Worm (Caenorhabditis elegans) whole organism, L4 larva: ENCODE results near the gene T12A7.2.

ENCODE experiments used
- F10B5.3 ChIP-seq: sonication (generic microtip); optimal IDR thresholded peaks from 2 replicates; lab custom pipeline; 2016; ENCODE audit warnings: mild to moderate bottlenecking, missing genetic modification characterization, missing compliant biosample characterization
- F37D6.2 ChIP-seq: sonication (generic microtip); optimal IDR thresholded peaks from 2 replicates; lab custom pipeline; 2016; ENCODE audit warnings: mild to moderate bottlenecking, missing genetic modification characterization, missing compliant biosample characterization
- F44E2.7 ChIP-seq: fragments of 200-800 bp; sonication (Bioruptor generic); IDR thresholded peaks from 2 replicates; pipeline ENCODE4 v2.1.2; 2022; ENCODE audit warnings: missing genetic modification characterization, missing compliant biosample characterization
- R02D3.7 ChIP-seq: fragments of 150-350 bp; sonication (generic microtip); optimal IDR thresholded peaks from 3 replicates; lab custom pipeline; 2014; ENCODE audit warnings: missing biosample characterization, missing genetic modification characterization
- T20F7.1 ChIP-seq: fragments of 200-800 bp; sonication (Bioruptor generic); optimal IDR thresholded peaks from 2 replicates; lab custom pipeline; 2018; ENCODE audit warnings: mild to moderate bottlenecking, missing genetic modification characterization, missing compliant biosample characterization
- T26A8.4 ChIP-seq: fragments of 200-800 bp; sonication (Bioruptor generic); IDR thresholded peaks from 2 replicates; pipeline ENCODE4 v1.3.6; 2022; ENCODE audit warnings: missing genetic modification characterization, missing compliant biosample characterization
- Y48G9A.11 ChIP-seq: fragments of 200-800 bp; sonication (Bioruptor generic); IDR thresholded peaks from 2 replicates; pipeline ENCODE4 v1.3.6; 2022; ENCODE audit warnings: missing genetic modification reagents, missing genetic modification characterization, missing compliant biosample characterization
- Y5F2A.4 ChIP-seq: fragments of 200-800 bp; sonication (Bioruptor generic); optimal IDR thresholded peaks from 2 replicates; lab custom pipeline; 2018; ENCODE audit warnings: mild to moderate bottlenecking, missing genetic modification characterization, missing compliant biosample characterization
- aha-1 ChIP-seq: fragments of 150-350 bp; peaks from one replicate; lab custom pipeline; 2014; ENCODE audit warnings: missing biosample characterization, missing genetic modification characterization
- ceh-82 ChIP-seq: sonication (generic microtip); optimal IDR thresholded peaks from 2 replicates; lab custom pipeline; 2017; ENCODE audit warnings: missing biosample characterization, missing genetic modification characterization
- ces-1 ChIP-seq: fragments of 150-350 bp; sonication (generic microtip); optimal IDR thresholded peaks from 4 replicates; lab custom pipeline; 2014; ENCODE audit warnings: missing biosample characterization, missing genetic modification reagents, missing genetic modification characterization
- daf-16 ChIP-seq, 3 experiments: sonication (generic microtip); optimal IDR thresholded peaks; 2 replicates each; lab custom pipeline; 2016 to 2017; ENCODE audit warnings: missing genetic modification characterization in 3 of 3, missing genetic modification reagents in 3 of 3, mild to moderate bottlenecking in 2 of 3, missing compliant biosample characterization in 2 of 3, missing biosample characterization in 1 of 3, moderate library complexity in 1 of 3
- daf-19 ChIP-seq: fragments of 200-800 bp; sonication (Bioruptor generic); conservative IDR thresholded peaks from 2 replicates; pipeline ENCODE4 v1.3.6; 2022; ENCODE audit warnings: missing genetic modification characterization, missing compliant biosample characterization
- dmd-8 ChIP-seq: fragments of 200-800 bp; sonication (Bioruptor generic); IDR thresholded peaks from 2 replicates; pipeline ENCODE4 v1.3.6; 2022; ENCODE audit warnings: missing genetic modification characterization, missing compliant biosample characterization
- dmd-9 ChIP-seq: fragments of 200-800 bp; sonication (Bioruptor generic); IDR thresholded peaks from 2 replicates; pipeline ENCODE4 v1.3.6; 2022; ENCODE audit warnings: missing genetic modification reagents, missing genetic modification characterization, missing compliant biosample characterization
- duxl-1 ChIP-seq: sonication (generic microtip); optimal IDR thresholded peaks from 2 replicates; lab custom pipeline; 2016; ENCODE audit warnings: mild to moderate bottlenecking, missing genetic modification characterization, moderate library complexity, missing compliant biosample characterization; ENCODE audit not compliant: poor library complexity
- fkh-10 ChIP-seq: fragments of 150-350 bp; optimal IDR thresholded peaks from 2 replicates; lab custom pipeline; 2014; ENCODE audit warnings: missing biosample characterization, missing genetic modification reagents, missing genetic modification characterization
- hlh-30 ChIP-seq: sonication (generic microtip); optimal IDR thresholded peaks from 2 replicates; lab custom pipeline; 2017; ENCODE audit warnings: antibody characterized with exemption, mild to moderate bottlenecking, missing genetic modification characterization, missing compliant biosample characterization; ENCODE audit not compliant: insufficient read depth
- hmg-1.1 ChIP-seq: fragments of 200-800 bp; sonication (Bioruptor generic); IDR thresholded peaks from 2 replicates; pipeline ENCODE4 v1.3.6; 2022; ENCODE audit warnings: missing genetic modification reagents, missing genetic modification characterization, missing compliant biosample characterization
- lin-39 ChIP-seq: fragments of 150-350 bp; optimal IDR thresholded peaks from 2 replicates; lab custom pipeline; 2014; ENCODE audit warnings: missing biosample characterization, missing genetic modification reagents, missing genetic modification characterization
- madf-5 ChIP-seq, 2 experiments: fragments of 200-800 bp; sonication (Bioruptor generic); IDR thresholded peaks; 2 replicates each; pipeline ENCODE4 v1.3.6; 2022; ENCODE audit warnings: missing compliant biosample characterization in 2 of 2, missing genetic modification characterization in 2 of 2
- mep-1 ChIP-seq: fragments of 150-350 bp; sonication (generic microtip); optimal IDR thresholded peaks from 3 replicates; lab custom pipeline; 2014; ENCODE audit warnings: missing biosample characterization, missing genetic modification characterization
- mxl-2 ChIP-seq: fragments of 200-800 bp; sonication (Bioruptor generic); conservative IDR thresholded peaks from 2 replicates; pipeline ENCODE4 v1.3.6; 2022; ENCODE audit warnings: missing genetic modification reagents, missing genetic modification characterization, missing compliant biosample characterization
- nhr-10 ChIP-seq: fragments of 150-350 bp; optimal IDR thresholded peaks from 2 replicates; lab custom pipeline; 2014; ENCODE audit warnings: missing biosample characterization, missing genetic modification characterization
- nhr-111 ChIP-seq: fragments of 200-800 bp; sonication (Bioruptor generic); optimal IDR thresholded peaks from 2 replicates; lab custom pipeline; 2018; ENCODE audit warnings: mild to moderate bottlenecking, missing genetic modification characterization, missing compliant biosample characterization
- nhr-237 ChIP-seq: sonication (generic microtip); optimal IDR thresholded peaks from 2 replicates; lab custom pipeline; 2017; ENCODE audit warnings: missing biosample characterization, missing genetic modification characterization
- nhr-25 ChIP-seq: sonication (generic microtip); optimal IDR thresholded peaks from 2 replicates; lab custom pipeline; 2017; ENCODE audit warnings: missing genetic modification characterization, mild to moderate bottlenecking, missing compliant biosample characterization, antibody characterized with exemption, moderate library complexity, borderline replicate concordance; ENCODE audit not compliant: insufficient read depth
- nhr-28 ChIP-seq: fragments of 150-350 bp; optimal IDR thresholded peaks from 2 replicates; lab custom pipeline; 2014; ENCODE audit warnings: missing biosample characterization, missing genetic modification characterization
- nhr-77 ChIP-seq: fragments of 150-350 bp; optimal IDR thresholded peaks from 2 replicates; lab custom pipeline; 2014; ENCODE audit warnings: missing biosample characterization, missing genetic modification characterization
- pha-4 ChIP-seq, 2 experiments: fragments of 150-350 bp in 1 of 2; fragments of 200-800 bp in 1 of 2; sonication (Bioruptor generic) in 1 of 2; IDR thresholded peaks in 1 of 2; optimal IDR thresholded peaks in 1 of 2; 2 replicates each; pipeline versions ENCODE4 v1.3.6 to Lab custom; 2014 to 2022; ENCODE audit warnings: missing genetic modification characterization in 2 of 2, missing genetic modification reagents in 2 of 2, missing biosample characterization in 1 of 2, missing compliant biosample characterization in 1 of 2
- php-3 ChIP-seq: fragments of 200-800 bp; sonication (Bioruptor generic); IDR thresholded peaks from 2 replicates; pipeline ENCODE4 v1.3.6; 2022; ENCODE audit warnings: missing genetic modification reagents, missing genetic modification characterization, missing compliant biosample characterization
- saeg-2 ChIP-seq: fragments of 200-800 bp; sonication (Bioruptor generic); IDR thresholded peaks from 2 replicates; pipeline ENCODE4 v1.3.6; 2022; ENCODE audit warnings: missing genetic modification reagents, missing genetic modification characterization, missing compliant biosample characterization
- skn-1 ChIP-seq: fragments of 150-350 bp; optimal IDR thresholded peaks from 2 replicates; lab custom pipeline; 2014; ENCODE audit warnings: missing biosample characterization, missing genetic modification characterization
- spr-1 ChIP-seq: sonication (generic microtip); optimal IDR thresholded peaks from 2 replicates; lab custom pipeline; 2016; ENCODE audit warnings: mild to moderate bottlenecking, missing genetic modification characterization, missing compliant biosample characterization
- tag-97 ChIP-seq: fragments of 200-800 bp; sonication (Bioruptor generic); IDR thresholded peaks from 2 replicates; pipeline ENCODE4 v1.3.6; 2022; ENCODE audit warnings: missing genetic modification characterization, missing compliant biosample characterization
- unc-130 ChIP-seq: sonication (generic microtip); optimal IDR thresholded peaks from 2 replicates; lab custom pipeline; 2016; ENCODE audit warnings: missing genetic modification reagents, missing genetic modification characterization, missing compliant biosample characterization
- unc-39 ChIP-seq: sonication (generic microtip); optimal IDR thresholded peaks from 2 replicates; lab custom pipeline; 2017; ENCODE audit warnings: missing biosample characterization, missing genetic modification characterization
- zfp-3 ChIP-seq: fragments of 200-800 bp; sonication (Bioruptor generic); conservative IDR thresholded peaks from 2 replicates; pipeline ENCODE4 v1.3.6; 2022; ENCODE audit warnings: missing genetic modification reagents, missing genetic modification characterization, missing compliant biosample characterization

T12A7.2 gene

ce11 chrIV:11809708-11810114, 48.8 kb upstream of the T12A7.2 start (continued):
- no peak for TF ChIP-seq unc-130
- TF ChIP-seq nhr-10 (tag; lab: Kevin White, UChicago), result no peak
- TF ChIP-seq nhr-77 (tag; lab: Kevin White, UChicago), result peak; percentile 58
- peak; percentile 2 for TF ChIP-seq nhr-25 (tag; lab: Kevin White, UChicago)
- TF ChIP-seq F37D6.2, result peak; percentile 69
- TF ChIP-seq madf-5 (GFP tag; IDR thresholded peaks at IDR 0.05; lab: Robert Waterston, UW), result no peak
- TF ChIP-seq fkh-10 (GFP tag; lab: Kevin White, UChicago), result peak; percentile 90
- TF ChIP-seq hmg-1.1, result peak; percentile 81; the same call in 1 of the 2 replicates
- no peak for TF ChIP-seq daf-19 (GFP tag; lab: Robert Waterston, UW)
- TF ChIP-seq F44E2.7, result no peak
- TF ChIP-seq daf-16 (GFP tag; optimal IDR thresholded peaks at IDR 0.05; lab: Kevin White, UChicago), result peak in 1 of 2 experiments; percentile 10
- TF ChIP-seq daf-16 (tag; optimal IDR thresholded peaks at IDR 0.05; lab: Kevin White, UChicago), result peak; percentile 35
- TF ChIP-seq Y5F2A.4 (GFP tag; lab: Kevin White, UChicago), result no peak
- TF ChIP-seq mxl-2, result no peak
- TF ChIP-seq F10B5.3 (tag; lab: Kevin White, UChicago), result no peak
- peak; percentile 88 for TF ChIP-seq nhr-28 (tag; lab: Kevin White, UChicago)
- peak; percentile 87 for TF ChIP-seq mep-1 (tag; lab: Kevin White, UChicago)
- TF ChIP-seq nhr-237, result no peak
- no peak for TF ChIP-seq pha-4 (GFP tag; IDR thresholded peaks at IDR 0.05; lab: Robert Waterston, UW)
- peak; percentile 28 for TF ChIP-seq pha-4 (tag; optimal IDR thresholded peaks at IDR 0.05; lab: Kevin White, UChicago)
- TF ChIP-seq unc-39, result no peak
- no peak for TF ChIP-seq spr-1 (tag; lab: Kevin White, UChicago)
- TF ChIP-seq tag-97 (GFP tag; lab: Robert Waterston, UW), result no peak
- TF ChIP-seq aha-1 (tag; lab: Kevin White, UChicago), result peak; percentile 99
- no peak for TF ChIP-seq duxl-1 (tag; lab: Kevin White, UChicago)
- TF ChIP-seq T20F7.1 (GFP tag; lab: Kevin White, UChicago), result peak; percentile 21
- TF ChIP-seq saeg-2 (GFP tag; lab: Robert Waterston, UW), result no peak

DNA sequence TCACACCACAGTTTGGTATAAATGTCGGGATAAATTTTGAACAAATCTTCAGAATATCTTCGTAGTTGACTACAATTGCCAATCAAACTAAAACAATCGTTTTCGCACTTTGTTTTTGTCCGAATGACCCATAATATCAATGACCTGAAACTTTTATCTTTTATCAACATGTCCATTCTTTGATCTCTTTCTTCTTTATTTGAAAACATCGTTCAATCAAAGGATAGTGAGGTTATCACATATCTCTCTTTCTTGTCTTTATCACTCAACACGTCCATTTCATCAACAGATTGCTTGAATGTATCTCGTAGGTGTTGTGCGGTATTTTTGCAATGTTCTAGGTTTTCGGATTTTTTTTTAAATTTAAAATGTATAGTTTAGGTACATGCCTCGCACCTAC, 48.1 kb upstream of the T12A7.2 start:
- no peak for TF ChIP-seq R02D3.7 (tag; lab: Kevin White, UChicago)
- no peak for TF ChIP-seq dmd-8 (GFP tag; lab: Robert Waterston, UW)
- no peak for TF ChIP-seq F10B5.3 (tag; lab: Kevin White, UChicago)
- no peak for TF ChIP-seq ceh-82 (tag; lab: Kevin White, UChicago)
- peak; percentile 12 for TF ChIP-seq hlh-30 (tag; lab: Kevin White, UChicago)
- TF ChIP-seq nhr-28 (tag; lab: Kevin White, UChicago), result peak; percentile 75
- TF ChIP-seq daf-16 (GFP tag; optimal IDR thresholded peaks at IDR 0.05; lab: Kevin White, UChicago), result peak in 1 of 2 experiments; percentile 0
- no peak for TF ChIP-seq daf-16 (tag; optimal IDR thresholded peaks at IDR 0.05; lab: Kevin White, UChicago)

ce11 chrIV:11804053-11804452, 43.1 kb upstream of the T12A7.2 start, which contains the start of gene H01G02.1:
Gene H01G02.1, minus strand, starts transcription at chrIV:11804153.
- no peak for TF ChIP-seq zfp-3
- no peak for TF ChIP-seq Y48G9A.11 (GFP tag; lab: Robert Waterston, UW)
- no peak for TF ChIP-seq ces-1
- no peak for TF ChIP-seq php-3 (GFP tag; lab: Robert Waterston, UW)
- no peak for TF ChIP-seq dmd-8 (GFP tag; lab: Robert Waterston, UW)
- TF ChIP-seq nhr-25 (tag; lab: Kevin White, UChicago), result no peak
- TF ChIP-seq T26A8.4 (GFP tag; lab: Robert Waterston, UW), result no peak

DNA sequence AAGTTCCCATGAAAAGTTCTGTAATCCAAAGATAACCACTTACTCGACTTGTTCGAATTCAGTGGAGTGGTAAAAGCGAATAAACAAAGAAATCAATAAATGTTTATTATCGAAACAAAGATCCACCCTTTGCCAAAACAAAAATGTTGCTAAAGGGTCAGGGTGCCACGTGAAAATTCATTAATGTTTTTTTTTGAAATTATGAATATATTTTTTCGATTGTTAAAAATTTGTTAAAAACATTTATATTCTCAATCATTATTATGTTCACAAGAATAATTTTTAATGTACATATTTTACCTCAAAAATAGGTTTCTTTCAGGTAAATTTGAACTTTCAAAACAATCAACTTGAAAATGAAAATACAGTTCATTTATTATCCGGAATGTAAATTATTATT, 42.1 kb upstream of the T12A7.2 start, which contains the start of gene H01G02.4:
TSS of gene H01G02.4 (minus strand) at position 101 of the 400 bp plus-strand sequence.
- no peak for TF ChIP-seq lin-39 (tag; lab: Kevin White, UChicago)
- TF ChIP-seq T20F7.1 (GFP tag; lab: Kevin White, UChicago), result no peak
- no peak for TF ChIP-seq nhr-111 (GFP tag; lab: Kevin White, UChicago)
- TF ChIP-seq mep-1 (tag; lab: Kevin White, UChicago), result no peak
- no peak for TF ChIP-seq dmd-9 (GFP tag; lab: Robert Waterston, UW)
- TF ChIP-seq skn-1 (tag; lab: Kevin White, UChicago), result no peak
